Fruit fly (Drosophila melanogaster) whole organism: ENCODE results near the gene CG12689.

Experiments
- CG8478 ChIP-seq: fragments of >200 bp; optimal IDR thresholded peaks from 2 replicates; lab custom pipeline; 2018; ENCODE audit warnings: inconsistent platforms
- Dll ChIP-seq: fragments of >200 bp; optimal IDR thresholded peaks from 2 replicates; lab custom pipeline; 2017
- pan ChIP-seq: fragments of >200 bp; optimal IDR thresholded peaks from 2 replicates; lab custom pipeline; 2017
- psq ChIP-seq: fragments of >200 bp; optimal IDR thresholded peaks from 2 replicates; lab custom pipeline; 2017
- usp ChIP-seq: fragments of >200 bp; optimal IDR thresholded peaks from 2 replicates; lab custom pipeline; 2017; ENCODE audit warnings: missing biosample characterization, missing genetic modification characterization, mixed read lengths

- no peak for TF ChIP-seq usp (GFP tag; lab: Kevin White, UChicago)
- TF ChIP-seq Dll (lab: Kevin White, UChicago) = no peak
- no peak for TF ChIP-seq pan (lab: Kevin White, UChicago)
- TF ChIP-seq CG8478 (lab: Kevin White, UChicago) = no peak
- no peak for TF ChIP-seq psq (lab: Kevin White, UChicago)
Observed at dm6 chrX:7616920-7617319, 31.0 kb upstream of the CG12689 start.
